Fruit fly (Drosophila melanogaster): ENCODE data around the gene Cyp305a1.

The Cyp305a1 gene

DNA sequence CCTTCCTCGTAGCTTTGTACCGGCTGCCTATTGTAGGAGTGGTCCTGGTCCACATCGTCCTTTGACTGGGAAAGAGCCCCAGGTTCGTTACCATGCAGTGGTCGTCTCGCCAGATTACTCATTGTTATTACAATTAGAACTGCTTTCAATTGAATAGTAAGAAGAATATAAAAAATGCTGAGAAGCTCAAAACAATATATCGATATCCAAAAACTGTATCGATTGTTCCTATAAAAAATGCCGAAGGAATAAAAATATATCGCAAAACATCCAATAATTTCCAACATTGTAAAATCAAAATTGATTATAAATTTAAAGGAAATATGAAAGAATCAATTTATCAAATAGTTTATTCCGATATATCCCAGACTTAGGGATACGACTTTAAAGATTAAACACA lies 8.2 kb downstream of the Cyp305a1 start, which contains the start of the genes TORIP and Ccdc58 (continued):
- peak; percentile 71 for TF ChIP-seq BEAF-32 (GFP tag; optimal IDR thresholded peaks at IDR 0.05)
- no peak for TF ChIP-seq pita (GFP tag; optimal IDR thresholded peaks at IDR 0.05)
- peak; percentile 72 for TF ChIP-seq inv (GFP tag; IDR thresholded peaks at IDR 0.05; ENCODE audit: partially characterized antibody)
- TF ChIP-seq Dip2 (GFP tag; IDR thresholded peaks at IDR 0.05): no peak
- TF ChIP-seq mld (GFP tag; IDR thresholded peaks at IDR 0.05; ENCODE audit: partially characterized antibody): peak; percentile 75; the same call in 2 of the 3 replicates
- TF ChIP-seq usp (GFP tag; optimal IDR thresholded peaks at IDR 0.05): no peak
- TF ChIP-seq ara (GFP tag; IDR thresholded peaks at IDR 0.05): no peak
- TF ChIP-seq HmgD (GFP tag; optimal IDR thresholded peaks at IDR 0.05): no peak
- TF ChIP-seq Dp (GFP tag; optimal IDR thresholded peaks at IDR 0.05): peak; percentile 5
- no peak for TF ChIP-seq ttk (GFP tag; IDR thresholded peaks at IDR 0.05)
- TF ChIP-seq CG14860 (GFP tag; IDR thresholded peaks at IDR 0.05; ENCODE audit: partially characterized antibody): peak; percentile 67
- TF ChIP-seq CG32772 (GFP tag; IDR thresholded peaks at IDR 0.05): no peak
- TF ChIP-seq Ada2b (GFP tag; IDR thresholded peaks at IDR 0.05): no peak
- TF ChIP-seq CG8388 (GFP tag; optimal IDR thresholded peaks at IDR 0.05): no peak
- no peak for TF ChIP-seq CG16863 (GFP tag; optimal IDR thresholded peaks at IDR 0.05)
- TF ChIP-seq hbn (GFP tag; IDR thresholded peaks at IDR 0.05; ENCODE audit: partially characterized antibody): peak; percentile 81
- TF ChIP-seq MESR4 (GFP tag; optimal IDR thresholded peaks at IDR 0.05): peak; percentile 27
- no peak for TF ChIP-seq crc (GFP tag; optimal IDR thresholded peaks at IDR 0.05)
- TF ChIP-seq dan (GFP tag; IDR thresholded peaks at IDR 0.05): no peak
- peak; percentile 85 for TF ChIP-seq Dll (GFP tag; IDR thresholded peaks at IDR 0.05; ENCODE audit: partially characterized antibody)
- peak; percentile 70 for TF ChIP-seq vnd (GFP tag; IDR thresholded peaks at IDR 0.05; ENCODE audit: partially characterized antibody)
- no peak for TF ChIP-seq bcd (GFP tag; optimal IDR thresholded peaks at IDR 0.05)
- no peak for TF ChIP-seq Fer3 (tag; optimal IDR thresholded peaks at IDR 0.05)
- TF ChIP-seq CG2129 (GFP tag; IDR thresholded peaks at IDR 0.05; ENCODE audit: partially characterized antibody): peak; percentile 67
- no peak for TF ChIP-seq Trl (optimal IDR thresholded peaks at IDR 0.05)
- no peak for TF ChIP-seq Trl (GFP tag; optimal IDR thresholded peaks at IDR 0.05)
- TF ChIP-seq CG13287 (GFP tag; IDR thresholded peaks at IDR 0.05; ENCODE audit: partially characterized antibody): peak; percentile 86
- peak; percentile 85 for TF ChIP-seq unc-4 (GFP tag; IDR thresholded peaks at IDR 0.05; ENCODE audit: partially characterized antibody)
- TF ChIP-seq CG33213 (GFP tag; optimal IDR thresholded peaks at IDR 0.05): no peak
- no peak for TF ChIP-seq seq (GFP tag; IDR thresholded peaks at IDR 0.05)
- TF ChIP-seq Opbp (GFP tag; IDR thresholded peaks at IDR 0.05; ENCODE audit: partially characterized antibody): peak; percentile 60; the same call in 2 of the 3 replicates
- TF ChIP-seq Bgb (GFP tag; IDR thresholded peaks at IDR 0.05; ENCODE audit: partially characterized antibody): peak; percentile 72
- TF ChIP-seq HLH4C (GFP tag; IDR thresholded peaks at IDR 0.05; ENCODE audit: partially characterized antibody): peak; percentile 65; the same call in 2 of the 3 replicates
- peak; percentile 20 for TF ChIP-seq Sry-δ (GFP tag; optimal IDR thresholded peaks at IDR 0.05)
- peak; percentile 88 for TF ChIP-seq CG34224 (GFP tag; IDR thresholded peaks at IDR 0.05; ENCODE audit: partially characterized antibody)
- TF ChIP-seq stwl (tag; optimal IDR thresholded peaks at IDR 0.05): peak; percentile 55
- TF ChIP-seq CG6791 (GFP tag; IDR thresholded peaks at IDR 0.05; ENCODE audit: partially characterized antibody): peak; percentile 72
- TF ChIP-seq sens (GFP tag): peak; percentile 17
- no peak for TF ChIP-seq Hr39 (optimal IDR thresholded peaks at IDR 0.05)
- peak; percentile 25 for TF ChIP-seq trem (tag; optimal IDR thresholded peaks at IDR 0.05)
- no peak for TF ChIP-seq CG18764 (GFP tag; optimal IDR thresholded peaks at IDR 0.05)
- TF ChIP-seq Usf (GFP tag; optimal IDR thresholded peaks at IDR 0.05): no peak
- TF ChIP-seq CG5245 (GFP tag; optimal IDR thresholded peaks at IDR 0.05): no peak
- TF ChIP-seq Scr (GFP tag; IDR thresholded peaks at IDR 0.05; ENCODE audit: partially characterized antibody): peak; percentile 82
- TF ChIP-seq CG2116 (GFP tag; optimal IDR thresholded peaks at IDR 0.05): peak; percentile 52
- TF ChIP-seq CG10209 (GFP tag; optimal IDR thresholded peaks at IDR 0.05): no peak
- peak; percentile 82 for TF ChIP-seq Doc3 (GFP tag; IDR thresholded peaks at IDR 0.05; ENCODE audit: partially characterized antibody)
- TF ChIP-seq CG10462 (GFP tag; optimal IDR thresholded peaks at IDR 0.05): no peak
- peak; percentile 63; the same call in 2 of the 3 replicates for TF ChIP-seq knrl (GFP tag; IDR thresholded peaks at IDR 0.05; ENCODE audit: partially characterized antibody)
- TF ChIP-seq CG9609 (GFP tag; optimal IDR thresholded peaks at IDR 0.05): no peak
